Worm (Caenorhabditis elegans) whole organism, young adult: ENCODE measurements around the gene str-112.

ENCODE experiments used
- B0035.1 ChIP-seq: sonication (generic microtip); optimal IDR thresholded peaks from 2 replicates; lab custom pipeline; 2016; ENCODE audit warnings: missing genetic modification characterization, mild to moderate bottlenecking, missing compliant biosample characterization, missing genotype, missing genetic modification reagents
- B0336.3 ChIP-seq: fragments of 200-800 bp; sonication (Bioruptor generic); IDR thresholded peaks from 2 replicates; pipeline ENCODE4 v1.3.6; 2022; ENCODE audit warnings: missing genetic modification characterization, missing compliant biosample characterization
- C17E4.6 ChIP-seq: fragments of 200-800 bp; sonication (Bioruptor generic); IDR thresholded peaks from 2 replicates; pipeline ENCODE4 v1.3.6; 2022; ENCODE audit warnings: missing genetic modification reagents, missing genetic modification characterization, missing compliant biosample characterization
- F22D6.2 ChIP-seq: sonication (generic microtip); optimal IDR thresholded peaks from 2 replicates; lab custom pipeline; 2016; ENCODE audit warnings: mild to moderate bottlenecking, missing genetic modification characterization, missing compliant biosample characterization
- F23B12.7 ChIP-seq: sonication (generic microtip); optimal IDR thresholded peaks from 2 replicates; lab custom pipeline; 2017; ENCODE audit warnings: missing genetic modification characterization, mild to moderate bottlenecking, missing compliant biosample characterization, antibody characterized with exemption, moderate library complexity; ENCODE audit not compliant: insufficient read depth
- F52B5.7 ChIP-seq: sonication (generic microtip); optimal IDR thresholded peaks from 2 replicates; lab custom pipeline; 2016; ENCODE audit warnings: mild to moderate bottlenecking, missing genetic modification characterization, missing compliant biosample characterization
- K11D2.4 ChIP-seq: fragments of 200-800 bp; sonication (Bioruptor generic); IDR thresholded peaks from 2 replicates; pipeline ENCODE4 v1.3.6; 2022; ENCODE audit warnings: missing genetic modification reagents, missing genetic modification characterization, missing compliant biosample characterization
- Y79H2A.3 ChIP-seq: fragments of 200-800 bp; sonication (Bioruptor generic); conservative IDR thresholded peaks from 2 replicates; pipeline ENCODE4 v1.3.6; 2022; ENCODE audit warnings: missing genetic modification reagents, missing genetic modification characterization, missing compliant biosample characterization
- atf-7 ChIP-seq: sonication (generic microtip); optimal IDR thresholded peaks from 2 replicates; lab custom pipeline; 2017; ENCODE audit warnings: mild to moderate bottlenecking, missing genetic modification characterization, missing compliant biosample characterization
- attf-3 ChIP-seq: fragments of 200-800 bp; sonication (Bioruptor generic); conservative IDR thresholded peaks from 2 replicates; pipeline ENCODE4 v1.3.6; 2022; ENCODE audit warnings: missing genetic modification reagents, missing genetic modification characterization, missing compliant biosample characterization
- bed-1 ChIP-seq: fragments of 200-800 bp; sonication (Bioruptor generic); IDR thresholded peaks from 2 replicates; pipeline ENCODE4 v1.3.6; 2022; ENCODE audit warnings: missing genetic modification reagents, missing genetic modification characterization, missing compliant biosample characterization
- bed-2 ChIP-seq: fragments of 200-800 bp; sonication (Bioruptor generic); IDR thresholded peaks from 2 replicates; pipeline ENCODE4 v1.3.6; 2022; ENCODE audit warnings: missing genetic modification reagents, missing genetic modification characterization, missing compliant biosample characterization
- ceh-27 ChIP-seq: fragments of 200-800 bp; sonication (Bioruptor generic); optimal IDR thresholded peaks from 2 replicates; lab custom pipeline; 2018; ENCODE audit warnings: mild to moderate bottlenecking, missing genetic modification characterization, moderate library complexity, missing compliant biosample characterization
- die-1 ChIP-seq: sonication (generic microtip); optimal IDR thresholded peaks from 2 replicates; lab custom pipeline; 2016; ENCODE audit warnings: missing genotype, mild to moderate bottlenecking, missing genetic modification characterization, missing compliant biosample characterization
- efl-1 ChIP-seq: fragments of 150-350 bp; optimal IDR thresholded peaks from 2 replicates; lab custom pipeline; 2014; ENCODE audit warnings: missing biosample characterization, missing genetic modification reagents, missing genetic modification characterization
- egrh-3 ChIP-seq: fragments of 200-800 bp; sonication (Bioruptor generic); IDR thresholded peaks from 2 replicates; pipeline ENCODE4 v1.3.6; 2022; ENCODE audit warnings: missing genetic modification reagents, missing genetic modification characterization, missing compliant biosample characterization
- hmg-1.2 ChIP-seq: fragments of 200-800 bp; sonication (Bioruptor generic); IDR thresholded peaks from 2 replicates; pipeline ENCODE4 v1.3.6; 2022; ENCODE audit warnings: missing genetic modification reagents, missing genetic modification characterization, missing compliant biosample characterization
- hmg-20 ChIP-seq: fragments of 200-800 bp; sonication (Bioruptor generic); IDR thresholded peaks from 2 replicates; pipeline ENCODE4 v1.3.6; 2022; ENCODE audit warnings: missing genetic modification reagents, missing genetic modification characterization, missing compliant biosample characterization
- hsf-1 ChIP-seq: fragments of 200-800 bp; sonication (Bioruptor generic); IDR thresholded peaks from 2 replicates; pipeline ENCODE4 v1.3.6; 2022; ENCODE audit warnings: missing genetic modification reagents, missing genetic modification characterization, missing compliant biosample characterization
- let-526 ChIP-seq: fragments of 200-800 bp; sonication (Bioruptor generic); IDR thresholded peaks from 2 replicates; pipeline ENCODE4 v1.3.6; 2022; ENCODE audit warnings: missing genetic modification reagents, missing genetic modification characterization, missing compliant biosample characterization
- lin-40 ChIP-seq: sonication (generic microtip); optimal IDR thresholded peaks from 2 replicates; lab custom pipeline; 2016; ENCODE audit warnings: missing genetic modification characterization, mild to moderate bottlenecking, missing compliant biosample characterization, missing genotype, missing genetic modification reagents
- lin-54 ChIP-seq: fragments of 200-800 bp; sonication (Bioruptor generic); optimal IDR thresholded peaks from 2 replicates; lab custom pipeline; 2018; ENCODE audit warnings: mild to moderate bottlenecking, missing genetic modification characterization, missing compliant biosample characterization
- lir-1 ChIP-seq: fragments of 200-800 bp; sonication (Bioruptor generic); conservative IDR thresholded peaks from 2 replicates; pipeline ENCODE4 v1.3.6; 2022; ENCODE audit warnings: missing genetic modification reagents, missing genetic modification characterization, missing compliant biosample characterization
- lsy-27 ChIP-seq: sonication (generic microtip); optimal IDR thresholded peaks from 2 replicates; lab custom pipeline; 2017; ENCODE audit warnings: missing genetic modification characterization, mild to moderate bottlenecking, missing compliant biosample characterization, antibody characterized with exemption, missing genotype, borderline replicate concordance; ENCODE audit not compliant: insufficient read depth
- mcd-1 ChIP-seq: fragments of 200-800 bp; sonication (Bioruptor generic); IDR thresholded peaks from 2 replicates; pipeline ENCODE4 v1.3.6; 2022; ENCODE audit warnings: missing genetic modification reagents, missing genetic modification characterization, missing compliant biosample characterization
- mel-28 ChIP-seq: sonication (generic microtip); optimal IDR thresholded peaks from 2 replicates; lab custom pipeline; 2016; ENCODE audit warnings: borderline replicate concordance, mild to moderate bottlenecking, missing genetic modification characterization, missing compliant biosample characterization
- mxl-1 ChIP-seq: sonication (generic microtip); optimal IDR thresholded peaks from 2 replicates; lab custom pipeline; 2016; ENCODE audit warnings: missing genetic modification characterization, missing compliant biosample characterization
- nfyb-1 ChIP-seq: fragments of 200-800 bp; sonication (Bioruptor generic); IDR thresholded peaks from 2 replicates; pipeline ENCODE4 v1.3.6; 2022; ENCODE audit warnings: missing genetic modification reagents, missing genetic modification characterization, missing compliant biosample characterization
- nhr-179 ChIP-seq: sonication (generic microtip); optimal IDR thresholded peaks from 2 replicates; lab custom pipeline; 2016; ENCODE audit warnings: mild to moderate bottlenecking, missing genetic modification characterization, missing compliant biosample characterization
- nhr-80 ChIP-seq: sonication (generic microtip); optimal IDR thresholded peaks from 2 replicates; lab custom pipeline; 2016; ENCODE audit warnings: missing genetic modification characterization, missing compliant biosample characterization
- pbrm-1 ChIP-seq: fragments of 200-800 bp; sonication (Bioruptor generic); IDR thresholded peaks from 2 replicates; pipeline ENCODE4 v1.3.6; 2022; ENCODE audit warnings: missing genetic modification reagents, missing genetic modification characterization, missing compliant biosample characterization
- repo-1 ChIP-seq: sonication (generic microtip); optimal IDR thresholded peaks from 2 replicates; lab custom pipeline; 2017; ENCODE audit warnings: mild to moderate bottlenecking, missing genetic modification characterization, missing compliant biosample characterization
- somi-1 ChIP-seq: fragments of 200-800 bp; sonication (Bioruptor generic); optimal IDR thresholded peaks from 2 replicates; lab custom pipeline; 2018; ENCODE audit warnings: mild to moderate bottlenecking, missing genetic modification characterization, missing compliant biosample characterization
- unc-62 ChIP-seq: fragments of 150-350 bp; optimal IDR thresholded peaks from 2 replicates; lab custom pipeline; 2014; ENCODE audit warnings: missing biosample characterization, missing genetic modification reagents, missing genetic modification characterization
- ztf-18 ChIP-seq: sonication (generic microtip); optimal IDR thresholded peaks from 2 replicates; lab custom pipeline; 2016; ENCODE audit warnings: missing genotype, mild to moderate bottlenecking, missing genetic modification characterization, missing compliant biosample characterization
- ztf-22 ChIP-seq: fragments of 200-800 bp; sonication (Bioruptor generic); optimal IDR thresholded peaks from 2 replicates; lab custom pipeline; 2018; ENCODE audit warnings: mild to moderate bottlenecking, missing genetic modification characterization, moderate library complexity, missing compliant biosample characterization
- ztf-26 ChIP-seq: sonication (generic microtip); optimal IDR thresholded peaks from 2 replicates; lab custom pipeline; 2017; ENCODE audit warnings: missing genetic modification characterization, missing compliant biosample characterization

str-112 gene

ce11 chrV:7157089-7157488, 18.9 kb upstream of the str-112 start, which contains the start of gene ugt-39:
ugt-39 (plus strand) TSS chrV:7157142.
- TF ChIP-seq mcd-1 (GFP tag; lab: Robert Waterston, UW) (no peak), C17E4.6 (no peak), Y79H2A.3 (no peak), nhr-80 (peak; percentile 76), B0035.1 (tag; lab: Kevin White, UChicago) (no peak), die-1 (tag; lab: Kevin White, UChicago) (no peak), unc-62 (GFP tag; lab: Kevin White, UChicago) (peak; percentile 14), ztf-22 (GFP tag; lab: Kevin White, UChicago) (no peak)

- TF ChIP-seq B0336.3 (no peak), ztf-26 (no peak), lin-54 (no peak), F52B5.7 (tag; lab: Kevin White, UChicago) (no peak), lir-1 (GFP tag; lab: Robert Waterston, UW) (no peak), hmg-1.2 (GFP tag; lab: Robert Waterston, UW) (no peak)
These were observed 17.9 kb upstream of the str-112 start, which contains the start of gene F10D2.10 for ce11 chrV:7156079-7156478. F10D2.10 (minus strand) TSS chrV:7156179.

ce11 chrV:7153046-7153445, 14.8 kb upstream of the str-112 start, which contains the start of gene fat-7:
fat-7 (minus strand) TSS chrV:7153146.
- TF ChIP-seq ztf-18 (tag; lab: Kevin White, UChicago), result no peak
- no peak for TF ChIP-seq attf-3 (GFP tag; lab: Robert Waterston, UW)
- TF ChIP-seq atf-7 (tag; lab: Kevin White, UChicago), result no peak
- no peak for TF ChIP-seq efl-1 (GFP tag; lab: Kevin White, UChicago)
- TF ChIP-seq bed-1 (GFP tag; lab: Robert Waterston, UW), result no peak
- TF ChIP-seq nhr-179, result no peak
- TF ChIP-seq nfyb-1, result no peak
- TF ChIP-seq ceh-27 (GFP tag; lab: Kevin White, UChicago), result no peak
- TF ChIP-seq F22D6.2 (tag; lab: Kevin White, UChicago), result no peak
- TF ChIP-seq pbrm-1, result no peak
- no peak for TF ChIP-seq lin-40 (tag; lab: Kevin White, UChicago)
- TF ChIP-seq let-526 (GFP tag; lab: Robert Waterston, UW), result no peak
- no peak for TF ChIP-seq hsf-1 (GFP tag; lab: Robert Waterston, UW)
- no peak for TF ChIP-seq mel-28 (tag; lab: Kevin White, UChicago)
- TF ChIP-seq mxl-1 (tag; lab: Kevin White, UChicago), result no peak
- no peak for TF ChIP-seq lir-1 (GFP tag; lab: Robert Waterston, UW)
- TF ChIP-seq somi-1 (GFP tag; lab: Kevin White, UChicago), result no peak
- TF ChIP-seq C17E4.6, result no peak

DNA sequence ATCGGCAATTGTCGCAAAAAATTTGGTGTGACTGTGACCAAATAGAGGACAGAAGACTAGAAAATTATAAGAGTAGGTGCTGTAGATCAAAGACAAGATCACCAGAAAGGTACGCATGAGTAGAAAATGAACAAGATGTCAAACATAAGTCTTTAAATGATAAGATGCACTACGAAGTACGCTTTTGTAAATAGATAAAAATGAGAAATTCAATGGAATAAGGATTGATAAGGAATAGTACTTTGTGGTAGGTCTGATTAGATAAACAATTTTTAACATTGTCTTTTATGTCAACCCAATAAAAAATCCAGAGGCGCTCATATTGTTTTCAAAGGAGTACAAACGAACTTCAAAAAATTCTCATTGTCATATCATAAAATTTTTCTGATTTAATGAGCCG, 12.3 kb upstream of the str-112 start, which contains the start of gene F10D2.8:
Gene F10D2.8 (minus strand): TSS at position 145 of the 400 bp plus-strand sequence.
- peak; percentile 76 for TF ChIP-seq nhr-80
- no peak for TF ChIP-seq K11D2.4 (GFP tag; lab: Robert Waterston, UW)

ce11 chrV:7147370-7147769, 9.2 kb upstream of the str-112 start, which contains the start of gene ugt-38:
ugt-38 (minus strand) TSS chrV:7147470.
- TF ChIP-seq lsy-27 (tag; lab: Kevin White, UChicago), result no peak
- no peak for TF ChIP-seq repo-1 (tag; lab: Kevin White, UChicago)
- no peak for TF ChIP-seq egrh-3 (GFP tag; lab: Robert Waterston, UW)
- no peak for TF ChIP-seq bed-2
- TF ChIP-seq bed-1 (GFP tag; lab: Robert Waterston, UW), result no peak
- TF ChIP-seq C17E4.6, result no peak
- TF ChIP-seq F23B12.7, result no peak
- no peak for TF ChIP-seq hmg-20 (GFP tag; lab: Robert Waterston, UW)
- TF ChIP-seq hsf-1 (GFP tag; lab: Robert Waterston, UW), result no peak
- TF ChIP-seq K11D2.4 (GFP tag; lab: Robert Waterston, UW), result no peak
- no peak for TF ChIP-seq Y79H2A.3
